Fruit fly (Drosophila melanogaster) whole organism, embryonic: ENCODE data around the gene CG18301.
A peak's percentile ranks its signal among the peaks of the same experiment; 100 is the strongest.

ENCODE experiments used
- Adf1 ChIP-seq: fragments of 200-800 bp; sonication (Bioruptor generic); IDR thresholded peaks from 2 replicates; pipeline ENCODE4 v1.3.6; 2022; ENCODE audit warnings: missing biosample characterization, missing genetic modification characterization
- Antp ChIP-seq: fragments of 200-800 bp; sonication (Bioruptor generic); optimal IDR thresholded peaks from 3 replicates; lab custom pipeline; 2016; ENCODE audit warnings: missing biosample characterization, missing genetic modification characterization
- Bdp1 ChIP-seq: fragments of 200-800 bp; sonication (Bioruptor generic); optimal IDR thresholded peaks from 3 replicates; lab custom pipeline; 2016; ENCODE audit warnings: missing biosample characterization, missing genetic modification characterization
- BtbVII ChIP-seq: fragments of 200-800 bp; sonication (Bioruptor generic); optimal IDR thresholded peaks from 3 replicates; lab custom pipeline; 2017; ENCODE audit warnings: missing biosample characterization, mild to moderate bottlenecking, missing genetic modification characterization
- CG10654 ChIP-seq: fragments of 200-800 bp; sonication (Bioruptor generic); optimal IDR thresholded peaks from 2 replicates; lab custom pipeline; 2016; ENCODE audit warnings: missing biosample characterization, missing genetic modification characterization
- CG12071 ChIP-seq: fragments of 200-800 bp; sonication (Bioruptor generic); optimal IDR thresholded peaks from 3 replicates; lab custom pipeline; 2018; ENCODE audit warnings: missing biosample characterization, mild to moderate bottlenecking, missing genetic modification characterization
- CG1647 ChIP-seq: fragments of 200-800 bp; sonication (Bioruptor generic); optimal IDR thresholded peaks from 3 replicates; lab custom pipeline; 2016; ENCODE audit warnings: missing biosample characterization, missing genetic modification characterization
- CG16813 ChIP-seq: fragments of 200-800 bp; sonication (Bioruptor generic); IDR thresholded peaks from 3 replicates; pipeline ENCODE4 v1.3.6; 2022; ENCODE audit warnings: missing biosample characterization, missing genetic modification characterization; ENCODE audit not compliant: partially characterized antibody
- CG17359 ChIP-seq: fragments of 200-800 bp; sonication (Bioruptor generic); optimal IDR thresholded peaks from 3 replicates; lab custom pipeline; 2018; ENCODE audit warnings: missing biosample characterization, mild to moderate bottlenecking, missing genetic modification characterization, moderate library complexity
- CG17829 ChIP-seq: fragments of 200-800 bp; optimal IDR thresholded peaks from 2 replicates; lab custom pipeline; 2019; ENCODE audit warnings: missing biosample characterization, mild to moderate bottlenecking, missing genetic modification characterization, moderate library complexity
- CG18619 ChIP-seq: fragments of 200-800 bp; sonication (Bioruptor generic); optimal IDR thresholded peaks from 3 replicates; lab custom pipeline; 2017; ENCODE audit warnings: missing biosample characterization, mild to moderate bottlenecking, missing genetic modification characterization
- CG2129 ChIP-seq: fragments of 200-800 bp; sonication (Bioruptor generic); IDR thresholded peaks from 2 replicates; pipeline ENCODE4 v1.3.6; 2022; ENCODE audit warnings: missing biosample characterization, missing genetic modification characterization; ENCODE audit not compliant: partially characterized antibody
- CG30403 ChIP-seq: fragments of 200-800 bp; sonication (Bioruptor generic); optimal IDR thresholded peaks from 3 replicates; lab custom pipeline; 2016; ENCODE audit warnings: missing biosample characterization, missing genetic modification characterization
- CG3065 ChIP-seq: fragments of 200-800 bp; sonication (Bioruptor generic); optimal IDR thresholded peaks from 2 replicates; lab custom pipeline; 2016; ENCODE audit warnings: missing biosample characterization, missing genetic modification characterization
- CG3281 ChIP-seq: fragments of 200-800 bp; sonication (Bioruptor generic); optimal IDR thresholded peaks from 3 replicates; lab custom pipeline; 2017; ENCODE audit warnings: missing biosample characterization, mild to moderate bottlenecking, missing genetic modification characterization
- CG34422 ChIP-seq: fragments of 200-800 bp; sonication (Bioruptor generic); IDR thresholded peaks from 3 replicates; pipeline ENCODE4 v1.3.6; 2022; ENCODE audit warnings: missing biosample characterization, missing genetic modification characterization
- CG8281 ChIP-seq: fragments of 200-800 bp; sonication (Bioruptor generic); optimal IDR thresholded peaks from 2 replicates; lab custom pipeline; 2018; ENCODE audit warnings: missing biosample characterization, mild to moderate bottlenecking, missing genetic modification characterization, moderate library complexity
- CG8924 ChIP-seq: fragments of 200-800 bp; optimal IDR thresholded peaks from 3 replicates; lab custom pipeline; 2019; ENCODE audit warnings: missing biosample characterization, mild to moderate bottlenecking, missing genetic modification characterization, moderate library complexity
- CG9609 ChIP-seq: fragments of 200-800 bp; sonication (Bioruptor generic); optimal IDR thresholded peaks from 3 replicates; lab custom pipeline; 2016; ENCODE audit warnings: missing biosample characterization, missing genetic modification characterization
- CG9817 ChIP-seq: fragments of 200-800 bp; sonication (Bioruptor generic); optimal IDR thresholded peaks from 2 replicates; lab custom pipeline; 2018; ENCODE audit warnings: missing biosample characterization, mild to moderate bottlenecking, missing genetic modification characterization, moderate library complexity
- H2.0 ChIP-seq: fragments of 200-800 bp; sonication (Bioruptor generic); IDR thresholded peaks from 2 replicates; pipeline ENCODE4 v1.3.6; 2022; ENCODE audit warnings: missing biosample characterization, missing genetic modification characterization
- Hsf ChIP-seq: fragments of 200-800 bp; sonication (Bioruptor generic); optimal IDR thresholded peaks from 3 replicates; lab custom pipeline; 2016; ENCODE audit warnings: missing biosample characterization, missing genetic modification characterization
- Mad ChIP-seq: fragments of 200-800 bp; sonication (Bioruptor generic); optimal IDR thresholded peaks from 2 replicates; lab custom pipeline; 2016; ENCODE audit warnings: missing biosample characterization, missing genetic modification characterization
- Mes4 ChIP-seq: fragments of 200-800 bp; sonication (Bioruptor generic); optimal IDR thresholded peaks from 2 replicates; lab custom pipeline; 2016; ENCODE audit warnings: missing biosample characterization, missing genetic modification characterization
- Oaz ChIP-seq: fragments of 200-800 bp; sonication (Bioruptor generic); IDR thresholded peaks from 2 replicates; pipeline ENCODE4 v1.3.6; 2022; ENCODE audit warnings: missing biosample characterization, missing genetic modification characterization
- Optix ChIP-seq: fragments of 200-800 bp; sonication (Bioruptor generic); IDR thresholded peaks from 3 replicates; pipeline ENCODE4 v1.3.6; 2022; ENCODE audit warnings: missing biosample characterization, missing genetic modification characterization
- PHDP ChIP-seq: fragments of 200-800 bp; sonication (Bioruptor generic); optimal IDR thresholded peaks from 3 replicates; lab custom pipeline; 2018; ENCODE audit warnings: missing biosample characterization, mild to moderate bottlenecking, missing genetic modification characterization, moderate library complexity
- ap ChIP-seq: fragments of 200-800 bp; sonication (Bioruptor generic); IDR thresholded peaks from 2 replicates; pipeline ENCODE4 v1.3.6; 2022; ENCODE audit warnings: missing biosample characterization, missing genetic modification characterization
- cato ChIP-seq: fragments of 200-800 bp; sonication (Bioruptor generic); optimal IDR thresholded peaks from 2 replicates; lab custom pipeline; 2016; ENCODE audit warnings: missing biosample characterization, missing genetic modification characterization, borderline replicate concordance
- ci ChIP-seq: fragments of 200-800 bp; sonication (Bioruptor generic); IDR thresholded peaks from 3 replicates; pipeline ENCODE4 v1.3.6; 2022; ENCODE audit warnings: missing biosample characterization, missing genetic modification characterization
- crp ChIP-seq, 2 experiments: fragments of 200-800 bp; sonication (Bioruptor generic); optimal IDR thresholded peaks; 2 replicates in 1 of 2; 3 replicates in 1 of 2; lab custom pipeline; 2017; ENCODE audit warnings: missing biosample characterization in 2 of 2, missing genetic modification characterization in 2 of 2, mild to moderate bottlenecking in 1 of 2, moderate library complexity in 1 of 2
- danr ChIP-seq: fragments of 200-800 bp; sonication (Bioruptor generic); IDR thresholded peaks from 2 replicates; pipeline ENCODE4 v1.3.6; 2022; ENCODE audit warnings: missing biosample characterization, missing genetic modification characterization
- dimm ChIP-seq: fragments of 200-800 bp; sonication (Bioruptor generic); IDR thresholded peaks from 2 replicates; pipeline ENCODE4 v1.3.6; 2022; ENCODE audit warnings: missing biosample characterization, missing genetic modification characterization
- disco-r ChIP-seq: fragments of 200-800 bp; sonication (Bioruptor generic); optimal IDR thresholded peaks from 2 replicates; lab custom pipeline; 2016; ENCODE audit warnings: missing biosample characterization, missing genetic modification characterization
- gcm2 ChIP-seq: fragments of 200-800 bp; sonication (Bioruptor generic); optimal IDR thresholded peaks from 2 replicates; lab custom pipeline; 2016; ENCODE audit warnings: missing biosample characterization, missing genetic modification characterization
- ham ChIP-seq: fragments of 200-800 bp; sonication (Bioruptor generic); IDR thresholded peaks from 2 replicates; pipeline ENCODE4 v1.3.6; 2022; ENCODE audit warnings: missing biosample characterization, missing genetic modification characterization
- insv ChIP-seq, 2 experiments: fragments of 200-800 bp; sonication (Bioruptor generic); optimal IDR thresholded peaks; 3 replicates each; lab custom pipeline; 2016 to 2018; ENCODE audit warnings: missing biosample characterization in 2 of 2, missing genetic modification characterization in 2 of 2
- jigr1 ChIP-seq: fragments of 200-800 bp; sonication (Bioruptor generic); IDR thresholded peaks from 3 replicates; pipeline ENCODE4 v1.3.6; 2022; ENCODE audit warnings: missing biosample characterization, missing genetic modification characterization
- klu ChIP-seq: fragments of 200-800 bp; sonication (Bioruptor generic); IDR thresholded peaks from 2 replicates; pipeline ENCODE4 v1.3.6; 2022; ENCODE audit warnings: missing biosample characterization, missing genetic modification characterization
- kni ChIP-seq: fragments of 200-800 bp; sonication (Bioruptor generic); optimal IDR thresholded peaks from 3 replicates; lab custom pipeline; 2017; ENCODE audit warnings: mild to moderate bottlenecking, missing biosample characterization, missing genetic modification reagents, missing genetic modification characterization
- knrl ChIP-seq: fragments of 200-800 bp; sonication (Bioruptor generic); IDR thresholded peaks from 3 replicates; pipeline ENCODE4 v1.3.6; 2022; ENCODE audit warnings: missing biosample characterization, missing genetic modification characterization; ENCODE audit not compliant: partially characterized antibody
- lbe ChIP-seq: fragments of 200-800 bp; sonication (Bioruptor generic); optimal IDR thresholded peaks from 2 replicates; lab custom pipeline; 2016; ENCODE audit warnings: missing biosample characterization, mild to moderate bottlenecking, missing genetic modification characterization
- mam ChIP-seq: fragments of 200-800 bp; sonication (Bioruptor generic); optimal IDR thresholded peaks from 3 replicates; lab custom pipeline; 2016; ENCODE audit warnings: missing biosample characterization, missing genetic modification characterization
- nau ChIP-seq: fragments of 200-800 bp; sonication (Bioruptor generic); optimal IDR thresholded peaks from 3 replicates; lab custom pipeline; 2017; ENCODE audit warnings: missing biosample characterization, mild to moderate bottlenecking, missing genetic modification characterization, missing genetic modification reagents
- pita ChIP-seq: fragments of 200-800 bp; sonication (Bioruptor generic); optimal IDR thresholded peaks from 2 replicates; lab custom pipeline; 2017; ENCODE audit warnings: missing biosample characterization, mild to moderate bottlenecking, missing genetic modification characterization
- ranshi ChIP-seq: fragments of 200-800 bp; sonication (Bioruptor generic); IDR thresholded peaks from 2 replicates; pipeline ENCODE4 v1.3.6; 2022; ENCODE audit warnings: missing biosample characterization, missing genetic modification characterization
- sob ChIP-seq: fragments of 200-800 bp; sonication (Bioruptor generic); IDR thresholded peaks from 2 replicates; pipeline ENCODE4 v1.3.6; 2022; ENCODE audit warnings: missing biosample characterization, missing genetic modification characterization
- sr ChIP-seq: fragments of 200-800 bp; sonication (Bioruptor generic); IDR thresholded peaks from 3 replicates; pipeline ENCODE4 v1.3.6; 2022; ENCODE audit warnings: missing biosample characterization, missing genetic modification characterization
- toy ChIP-seq: fragments of 200-800 bp; sonication (Bioruptor generic); IDR thresholded peaks from 2 replicates; pipeline ENCODE4 v1.3.6; 2022; ENCODE audit warnings: missing biosample characterization, missing genetic modification characterization
- trh ChIP-seq: fragments of 200-800 bp; sonication (Bioruptor generic); optimal IDR thresholded peaks from 2 replicates; lab custom pipeline; 2016; ENCODE audit warnings: missing biosample characterization, missing genetic modification characterization
- yki ChIP-seq: fragments of >200 bp; optimal IDR thresholded peaks from 3 replicates; lab custom pipeline; 2018

Gene CG18301

DNA sequence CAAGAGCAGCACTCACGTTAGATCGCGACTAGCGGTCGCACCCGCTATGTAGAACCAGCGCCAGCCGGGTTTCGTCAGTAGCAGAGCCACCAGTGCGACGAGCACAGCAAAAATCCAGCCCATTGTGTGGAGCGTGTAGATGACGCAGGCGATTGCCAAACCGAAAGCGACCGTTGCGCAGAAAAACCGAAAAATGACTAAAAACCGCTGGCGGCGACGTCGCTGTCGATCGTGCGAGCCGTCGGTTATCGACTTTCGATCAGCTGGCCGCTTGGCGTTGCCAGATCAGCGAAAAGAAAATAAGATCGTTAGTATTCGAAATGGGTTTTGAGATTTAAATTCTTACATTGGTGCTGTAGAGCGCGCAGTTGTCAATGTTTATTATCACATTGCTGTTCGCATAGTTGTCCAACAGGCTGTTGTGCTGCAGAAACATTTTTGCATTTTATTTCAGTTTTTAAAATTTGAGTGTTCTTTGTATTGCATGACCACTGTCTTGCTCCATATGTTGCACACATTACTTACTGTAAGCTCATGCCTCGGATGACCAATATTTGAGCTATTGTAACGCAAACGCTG is 15.1 kb upstream of the CG18301 start (continued):
- TF ChIP-seq kni (GFP tag; lab: Kevin White, UChicago) (no peak), crp (GFP tag; optimal IDR thresholded peaks at IDR 0.05; lab: Kevin White, UChicago) (peak; percentile 35 to 91), danr (GFP tag; lab: Robert Waterston, UW) (0 out of 2 replicates have a peak, but pooled peaks have one; percentile 20), ap (GFP tag; lab: Robert Waterston, UW) (no peak), lbe (GFP tag; lab: Kevin White, UChicago) (peak; percentile 9), Adf1 (GFP tag; lab: Robert Waterston, UW) (peak; percentile 93), CG8281 (tag; lab: Kevin White, UChicago) (no peak), Antp (peak; percentile 48), PHDP (tag; lab: Kevin White, UChicago) (no peak), sr (GFP tag; lab: Robert Waterston, UW) (no peak), CG30403 (GFP tag; lab: Kevin White, UChicago) (peak; percentile 53), H2.0 (GFP tag; lab: Robert Waterston, UW) (no peak), CG9817 (tag; lab: Kevin White, UChicago) (peak; percentile 38), ranshi (GFP tag; lab: Robert Waterston, UW) (peak; percentile 4), cato (no peak), jigr1 (GFP tag; lab: Robert Waterston, UW) (no peak), nau (GFP tag; lab: Kevin White, UChicago) (peak; percentile 18), Bdp1 (GFP tag; lab: Kevin White, UChicago) (peak; percentile 21), CG16813 (GFP tag; lab: Robert Waterston, UW) (no peak), sob (GFP tag; lab: Robert Waterston, UW) (peak; percentile 38; the same call in 1 of the 2 replicates), CG34422 (GFP tag; lab: Robert Waterston, UW) (peak; percentile 61; the same call in 1 of the 3 replicates), Hsf (peak; percentile 43), gcm2 (GFP tag; lab: Kevin White, UChicago) (peak; percentile 16), CG1647 (no peak), knrl (no peak; the same call in 2 of the 3 replicates), toy (no peak), CG10654 (GFP tag; lab: Kevin White, UChicago) (no peak), CG17359 (tag; lab: Kevin White, UChicago) (peak; percentile 36), CG3065 (GFP tag; lab: Kevin White, UChicago) (no peak), trh (no peak), insv (GFP tag; optimal IDR thresholded peaks at IDR 0.05; lab: Kevin White, UChicago) (peak in 1 of 2 experiments; percentile 28), CG12071 (GFP tag; lab: Kevin White, UChicago) (peak; percentile 37), disco-r (GFP tag; lab: Kevin White, UChicago) (peak; percentile 24), mam (GFP tag; lab: Kevin White, UChicago) (peak; percentile 47), CG8924 (peak; percentile 12), Optix (GFP tag; lab: Robert Waterston, UW) (0 out of 3 replicates have a peak, but pooled peaks have one; percentile 49), Mes4 (GFP tag; lab: Kevin White, UChicago) (no peak), BtbVII (no peak), ham (GFP tag; lab: Robert Waterston, UW) (no peak), CG18619 (GFP tag; lab: Kevin White, UChicago) (peak; percentile 17), CG2129 (no peak), Oaz (peak; percentile 31; the same call in 1 of the 2 replicates), pita (GFP tag; lab: Kevin White, UChicago) (no peak), klu (no peak), CG17829 (tag; lab: Kevin White, UChicago) (no peak), CG3281 (peak; percentile 50), CG9609 (GFP tag; lab: Kevin White, UChicago) (peak; percentile 28), ci (GFP tag; lab: Robert Waterston, UW) (peak; percentile 78; the same call in 2 of the 3 replicates), yki (lab: Kevin White, UChicago) (no peak), dimm (no peak), Mad (GFP tag; lab: Kevin White, UChicago) (no peak)
